Worm (Caenorhabditis elegans) whole organism, young adult: ENCODE measurements around the gene nhr-114.
A peak's percentile ranks its signal among the peaks of the same experiment; 100 is the strongest.

Experiments used
- B0336.3 ChIP-seq: fragments of 200-800 bp; sonication (Bioruptor generic); IDR thresholded peaks from 2 replicates; pipeline ENCODE4 v1.3.6; 2022; ENCODE audit warnings: missing genetic modification characterization, missing compliant biosample characterization
- C06A6.2 ChIP-seq: fragments of 200-800 bp; sonication (Bioruptor generic); conservative IDR thresholded peaks from 2 replicates; pipeline ENCODE4 v1.3.6; 2022; ENCODE audit warnings: missing genetic modification characterization, missing compliant biosample characterization
- C17E4.6 ChIP-seq: fragments of 200-800 bp; sonication (Bioruptor generic); IDR thresholded peaks from 2 replicates; pipeline ENCODE4 v1.3.6; 2022; ENCODE audit warnings: missing genetic modification reagents, missing genetic modification characterization, missing compliant biosample characterization
- D2030.7 ChIP-seq: fragments of 200-800 bp; sonication (Bioruptor generic); IDR thresholded peaks from 2 replicates; pipeline ENCODE4 v1.3.6; 2022; ENCODE audit warnings: missing genetic modification reagents, missing genetic modification characterization, missing compliant biosample characterization
- F33H1.4 ChIP-seq: fragments of 200-800 bp; sonication (Bioruptor generic); IDR thresholded peaks from 2 replicates; pipeline ENCODE4 v1.3.6; 2022; ENCODE audit warnings: missing genetic modification reagents, missing genetic modification characterization, missing compliant biosample characterization
- F39B2.1 ChIP-seq: fragments of 200-800 bp; sonication (Bioruptor generic); IDR thresholded peaks from 2 replicates; pipeline ENCODE4 v1.3.6; 2022; ENCODE audit warnings: missing genetic modification reagents, missing genetic modification characterization, missing compliant biosample characterization
- F57A8.1 ChIP-seq: fragments of 200-800 bp; sonication (Bioruptor generic); optimal IDR thresholded peaks from 2 replicates; lab custom pipeline; 2018; ENCODE audit warnings: mild to moderate bottlenecking, missing genetic modification characterization, moderate library complexity, missing compliant biosample characterization
- F57C9.4 ChIP-seq: sonication (generic microtip); optimal IDR thresholded peaks from 2 replicates; lab custom pipeline; 2017; ENCODE audit warnings: mild to moderate bottlenecking, missing genetic modification characterization, missing compliant biosample characterization
- K12H6.12 ChIP-seq: fragments of 200-800 bp; sonication (Bioruptor generic); optimal IDR thresholded peaks from 2 replicates; lab custom pipeline; 2018; ENCODE audit warnings: mild to moderate bottlenecking, missing genetic modification characterization, missing compliant biosample characterization
- Y67H2A.10 ChIP-seq: fragments of 200-800 bp; sonication (Bioruptor generic); conservative IDR thresholded peaks from 2 replicates; pipeline ENCODE4 v1.3.6; 2022; ENCODE audit warnings: missing genetic modification reagents, missing genetic modification characterization, missing compliant biosample characterization
- Y79H2A.3 ChIP-seq: fragments of 200-800 bp; sonication (Bioruptor generic); conservative IDR thresholded peaks from 2 replicates; pipeline ENCODE4 v1.3.6; 2022; ENCODE audit warnings: missing genetic modification reagents, missing genetic modification characterization, missing compliant biosample characterization
- ZK185.1 ChIP-seq: sonication (generic microtip); optimal IDR thresholded peaks from 2 replicates; lab custom pipeline; 2016; ENCODE audit warnings: mild to moderate bottlenecking, missing genetic modification characterization, missing compliant biosample characterization; ENCODE audit not compliant: poor library complexity, severe bottlenecking
- athp-1 ChIP-seq: sonication (generic microtip); optimal IDR thresholded peaks from 2 replicates; lab custom pipeline; 2017; ENCODE audit warnings: mild to moderate bottlenecking, missing genetic modification characterization, missing compliant biosample characterization
- attf-3 ChIP-seq: fragments of 200-800 bp; sonication (Bioruptor generic); conservative IDR thresholded peaks from 2 replicates; pipeline ENCODE4 v1.3.6; 2022; ENCODE audit warnings: missing genetic modification reagents, missing genetic modification characterization, missing compliant biosample characterization
- attf-6 ChIP-seq: fragments of 200-800 bp; sonication (Bioruptor generic); IDR thresholded peaks from 2 replicates; pipeline ENCODE4 v1.3.6; 2022; ENCODE audit warnings: missing genetic modification reagents, missing genetic modification characterization, missing compliant biosample characterization
- cebp-1 ChIP-seq, 2 experiments: fragments of 200-800 bp in 1 of 2; sonication (Bioruptor generic) in 1 of 2; sonication (generic microtip) in 1 of 2; IDR thresholded peaks in 1 of 2; optimal IDR thresholded peaks in 1 of 2; 2 replicates each; pipeline versions ENCODE4 v1.3.6 to Lab custom; 2017 to 2022; ENCODE audit warnings: missing compliant biosample characterization in 2 of 2, missing genetic modification characterization in 2 of 2, mild to moderate bottlenecking in 1 of 2, missing genetic modification reagents in 1 of 2, moderate library complexity in 1 of 2
- ceh-91 ChIP-seq: fragments of 200-800 bp; sonication (Bioruptor generic); IDR thresholded peaks from 2 replicates; pipeline ENCODE4 v1.3.6; 2022; ENCODE audit warnings: missing genetic modification reagents, missing genetic modification characterization, missing compliant biosample characterization
- efl-1 ChIP-seq: fragments of 150-350 bp; optimal IDR thresholded peaks from 2 replicates; lab custom pipeline; 2014; ENCODE audit warnings: missing biosample characterization, missing genetic modification reagents, missing genetic modification characterization
- egrh-3 ChIP-seq: fragments of 200-800 bp; sonication (Bioruptor generic); IDR thresholded peaks from 2 replicates; pipeline ENCODE4 v1.3.6; 2022; ENCODE audit warnings: missing genetic modification reagents, missing genetic modification characterization, missing compliant biosample characterization
- him-1 ChIP-seq: sonication (generic microtip); optimal IDR thresholded peaks from 2 replicates; lab custom pipeline; 2016; ENCODE audit warnings: missing genotype, missing genetic modification reagents, missing genetic modification characterization, missing compliant biosample characterization
- hlh-12 ChIP-seq: sonication (generic microtip); optimal IDR thresholded peaks from 2 replicates; lab custom pipeline; 2016; ENCODE audit warnings: missing genetic modification characterization, missing compliant biosample characterization
- hlh-26 ChIP-seq: fragments of 200-800 bp; sonication (Bioruptor generic); conservative IDR thresholded peaks from 2 replicates; pipeline ENCODE4 v1.3.6; 2022; ENCODE audit warnings: missing genetic modification reagents, missing genetic modification characterization, missing compliant biosample characterization
- lin-26 ChIP-seq: fragments of 200-800 bp; sonication (Bioruptor generic); IDR thresholded peaks from 2 replicates; pipeline ENCODE4 v1.3.6; 2022; ENCODE audit warnings: missing genetic modification reagents, missing genetic modification characterization, missing compliant biosample characterization
- lin-35 ChIP-seq, 3 experiments: fragments of 150-350 bp in 2 of 3; sonication (generic microtip) in 1 of 3; optimal IDR thresholded peaks; 2 replicates each; lab custom pipeline; 2014 to 2018; ENCODE audit warnings: missing biosample characterization in 3 of 3, missing genetic modification characterization in 3 of 3, missing genetic modification reagents in 3 of 3
- lsl-1 ChIP-seq: fragments of 200-800 bp; sonication (Bioruptor generic); optimal IDR thresholded peaks from 2 replicates; lab custom pipeline; 2018; ENCODE audit warnings: mild to moderate bottlenecking, missing genetic modification characterization, moderate library complexity, missing compliant biosample characterization
- lsy-27 ChIP-seq: sonication (generic microtip); optimal IDR thresholded peaks from 2 replicates; lab custom pipeline; 2017; ENCODE audit warnings: missing genetic modification characterization, mild to moderate bottlenecking, missing compliant biosample characterization, antibody characterized with exemption, missing genotype, borderline replicate concordance; ENCODE audit not compliant: insufficient read depth
- madf-6 ChIP-seq: fragments of 200-800 bp; sonication (Bioruptor generic); IDR thresholded peaks from 2 replicates; pipeline ENCODE4 v1.3.6; 2022; ENCODE audit warnings: missing genetic modification reagents, missing genetic modification characterization, missing compliant biosample characterization
- madf-8 ChIP-seq: fragments of 200-800 bp; sonication (Bioruptor generic); conservative IDR thresholded peaks from 2 replicates; pipeline ENCODE4 v1.3.6; 2022; ENCODE audit warnings: missing genetic modification reagents, missing genetic modification characterization, missing compliant biosample characterization
- mcd-1 ChIP-seq: fragments of 200-800 bp; sonication (Bioruptor generic); IDR thresholded peaks from 2 replicates; pipeline ENCODE4 v1.3.6; 2022; ENCODE audit warnings: missing genetic modification reagents, missing genetic modification characterization, missing compliant biosample characterization
- nfya-1 ChIP-seq: sonication (generic microtip); optimal IDR thresholded peaks from 2 replicates; lab custom pipeline; 2017; ENCODE audit warnings: antibody characterized with exemption, missing compliant biosample characterization, missing genetic modification characterization, borderline replicate concordance; ENCODE audit not compliant: insufficient read depth
- nfyb-1 ChIP-seq: fragments of 200-800 bp; sonication (Bioruptor generic); IDR thresholded peaks from 2 replicates; pipeline ENCODE4 v1.3.6; 2022; ENCODE audit warnings: missing genetic modification reagents, missing genetic modification characterization, missing compliant biosample characterization
- nhr-80 ChIP-seq: sonication (generic microtip); optimal IDR thresholded peaks from 2 replicates; lab custom pipeline; 2016; ENCODE audit warnings: missing genetic modification characterization, missing compliant biosample characterization
- nhr-90 ChIP-seq: sonication (generic microtip); optimal IDR thresholded peaks from 2 replicates; lab custom pipeline; 2016; ENCODE audit warnings: missing genotype, mild to moderate bottlenecking, missing genetic modification characterization, missing compliant biosample characterization
- pbrm-1 ChIP-seq: fragments of 200-800 bp; sonication (Bioruptor generic); IDR thresholded peaks from 2 replicates; pipeline ENCODE4 v1.3.6; 2022; ENCODE audit warnings: missing genetic modification reagents, missing genetic modification characterization, missing compliant biosample characterization
- sea-2 ChIP-seq: fragments of 200-800 bp; sonication (Bioruptor generic); IDR thresholded peaks from 2 replicates; pipeline ENCODE4 v1.3.6; 2022; ENCODE audit warnings: missing genetic modification characterization, missing compliant biosample characterization
- snpc-1.3 ChIP-seq: sonication (generic microtip); optimal IDR thresholded peaks from 2 replicates; lab custom pipeline; 2017; ENCODE audit warnings: missing genetic modification characterization, mild to moderate bottlenecking, missing compliant biosample characterization, antibody characterized with exemption, moderate library complexity, missing genotype, missing genetic modification reagents; ENCODE audit not compliant: insufficient read depth
- snpc-3.4 ChIP-seq: sonication (generic microtip); optimal IDR thresholded peaks from 2 replicates; lab custom pipeline; 2017; ENCODE audit warnings: missing genetic modification characterization, mild to moderate bottlenecking, missing compliant biosample characterization, antibody characterized with exemption, moderate library complexity, missing genotype, missing genetic modification reagents
- sptf-2 ChIP-seq: fragments of 200-800 bp; sonication (Bioruptor generic); optimal IDR thresholded peaks from 2 replicates; lab custom pipeline; 2018; ENCODE audit warnings: mild to moderate bottlenecking, missing genetic modification characterization, missing compliant biosample characterization
- tbp1 ChIP-seq: fragments of 200-800 bp; sonication (Bioruptor generic); optimal IDR thresholded peaks from 2 replicates; lab custom pipeline; 2018; ENCODE audit warnings: mild to moderate bottlenecking, missing genetic modification characterization, missing compliant biosample characterization
- tbx-9 ChIP-seq: sonication (generic microtip); optimal IDR thresholded peaks from 2 replicates; lab custom pipeline; 2016; ENCODE audit warnings: borderline replicate concordance, missing genetic modification characterization, inconsistent platforms, missing compliant biosample characterization
- xnd-1 ChIP-seq: sonication (generic microtip); optimal IDR thresholded peaks from 2 replicates; lab custom pipeline; 2016; ENCODE audit warnings: missing genotype, missing genetic modification reagents, missing genetic modification characterization, missing compliant biosample characterization
- zfh-2 ChIP-seq: fragments of 200-800 bp; sonication (Bioruptor generic); conservative IDR thresholded peaks from 2 replicates; pipeline ENCODE4 v1.3.6; 2022; ENCODE audit warnings: missing genetic modification reagents, missing genetic modification characterization, missing compliant biosample characterization
- zim-3 ChIP-seq: sonication (generic microtip); optimal IDR thresholded peaks from 2 replicates; lab custom pipeline; 2017; ENCODE audit warnings: mild to moderate bottlenecking, missing genetic modification characterization, moderate library complexity, missing compliant biosample characterization
- ztf-26 ChIP-seq: sonication (generic microtip); optimal IDR thresholded peaks from 2 replicates; lab custom pipeline; 2017; ENCODE audit warnings: missing genetic modification characterization, missing compliant biosample characterization
- ztf-6 ChIP-seq: fragments of 200-800 bp; sonication (Bioruptor generic); IDR thresholded peaks from 2 replicates; pipeline ENCODE4 v1.3.6; 2022; ENCODE audit warnings: missing genetic modification reagents, missing genetic modification characterization, missing compliant biosample characterization

Gene nhr-114

DNA sequence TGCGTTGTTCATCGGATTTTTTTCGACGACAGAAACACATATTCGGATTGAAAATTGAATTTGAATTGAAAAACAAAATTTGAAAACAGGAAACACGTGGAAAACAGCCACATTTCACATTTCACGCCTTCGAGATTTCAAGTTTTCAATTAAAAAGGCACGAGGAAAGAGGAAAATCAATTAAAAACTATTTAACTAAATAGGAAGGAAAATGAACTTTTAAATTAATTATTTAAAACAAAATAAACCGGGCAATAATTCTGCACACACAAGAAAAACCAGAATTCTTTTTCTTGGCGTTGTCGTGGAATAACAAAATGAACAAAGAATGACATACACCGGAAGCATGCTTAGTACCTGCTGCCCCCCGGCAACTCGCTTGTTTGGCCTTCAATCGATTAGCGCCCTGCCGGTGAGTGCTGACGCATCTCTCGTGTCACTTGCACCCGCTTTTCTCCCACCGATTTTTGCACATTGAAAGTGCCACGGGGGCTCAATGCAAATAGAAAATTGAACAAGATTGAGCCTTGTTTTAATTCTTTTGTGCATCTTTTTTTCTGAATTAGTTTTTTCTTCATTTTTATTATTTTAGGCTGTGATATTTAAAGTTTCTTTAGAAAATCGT, 7.7 kb downstream of the nhr-114 start, which contains the start of gene Y45G5AM.9 (continued):
- TF ChIP-seq lin-26 (GFP tag; lab: Robert Waterston, UW) (peak; percentile 46; the same call in 1 of the 2 replicates), F57C9.4 (no peak), K12H6.12 (peak; percentile 47), Y79H2A.3 (no peak), sea-2 (no peak), F33H1.4 (GFP tag; lab: Robert Waterston, UW) (no peak), lsy-27 (tag; lab: Kevin White, UChicago) (no peak), ztf-26 (tag; lab: Kevin White, UChicago) (peak; percentile 29), nfyb-1 (peak; percentile 60), attf-3 (GFP tag; lab: Robert Waterston, UW) (no peak), pbrm-1 (GFP tag; lab: Robert Waterston, UW) (peak; percentile 75), ZK185.1 (tag; lab: Kevin White, UChicago) (no peak), D2030.7 (GFP tag; lab: Robert Waterston, UW) (no peak), C06A6.2 (GFP tag; lab: Robert Waterston, UW) (no peak), efl-1 (peak; percentile 36), sptf-2 (no peak), snpc-1.3 (tag; lab: Kevin White, UChicago) (no peak), lin-35 (GFP tag; optimal IDR thresholded peaks at IDR 0.05; lab: Kevin White, UChicago) (peak in 1 of 3 experiments; percentile 74), zfh-2 (GFP tag; lab: Robert Waterston, UW) (peak; percentile 93), xnd-1 (tag; lab: Kevin White, UChicago) (no peak), egrh-3 (GFP tag; lab: Robert Waterston, UW) (no peak; the same call in 1 of the 2 replicates), nhr-80 (tag; lab: Kevin White, UChicago) (peak; percentile 65), B0336.3 (GFP tag; lab: Robert Waterston, UW) (peak; percentile 45; the same call in 1 of the 2 replicates), C17E4.6 (GFP tag; lab: Robert Waterston, UW) (no peak), hlh-12 (tag; lab: Kevin White, UChicago) (no peak), nfya-1 (tag; lab: Kevin White, UChicago) (no peak), him-1 (tag; lab: Kevin White, UChicago) (no peak), tbp1 (peak; percentile 25)

DNA sequence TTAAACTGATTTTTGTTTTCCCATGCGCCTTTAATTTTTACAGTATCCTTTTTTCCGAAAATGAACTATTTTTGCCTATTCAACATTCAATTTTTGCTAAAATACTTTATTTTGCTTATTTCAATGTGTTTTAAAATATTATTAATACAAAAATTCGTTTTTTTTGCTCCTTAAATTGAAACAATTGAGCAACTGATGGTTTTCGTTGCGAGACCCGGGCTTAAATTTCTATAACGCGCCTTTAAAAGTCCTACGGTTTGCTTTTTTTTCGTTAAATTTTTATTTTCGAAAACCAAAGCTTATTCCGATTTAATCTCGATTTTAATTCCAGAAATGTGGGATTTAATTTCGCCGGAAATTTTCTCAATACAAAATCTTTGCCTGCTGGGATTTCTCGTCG, 8.3 kb downstream of the nhr-114 start, which contains the start of gene algn-5:
Gene algn-5, plus strand, starts transcription at position 295 of the 400 bp plus-strand sequence.
- TF ChIP-seq xnd-1 (tag; lab: Kevin White, UChicago): peak; percentile 76
- no peak for TF ChIP-seq ztf-6
- no peak for TF ChIP-seq zim-3 (tag; lab: Kevin White, UChicago)
- TF ChIP-seq tbx-9 (tag; lab: Kevin White, UChicago): no peak
- no peak for TF ChIP-seq cebp-1 (GFP tag; IDR thresholded peaks at IDR 0.05; lab: Robert Waterston, UW)
- no peak for TF ChIP-seq cebp-1 (tag; optimal IDR thresholded peaks at IDR 0.05; lab: Kevin White, UChicago)
- no peak for TF ChIP-seq tbp1
- no peak for TF ChIP-seq attf-6 (GFP tag; lab: Robert Waterston, UW)
- TF ChIP-seq athp-1 (tag; lab: Kevin White, UChicago): no peak
- TF ChIP-seq lsl-1 (GFP tag; lab: Kevin White, UChicago): peak; percentile 90
- TF ChIP-seq hlh-26: no peak
- TF ChIP-seq F33H1.4 (GFP tag; lab: Robert Waterston, UW): peak; percentile 86
- no peak for TF ChIP-seq nhr-90 (tag; lab: Kevin White, UChicago)
- no peak for TF ChIP-seq mcd-1 (GFP tag; lab: Robert Waterston, UW)
- 0 out of 2 replicates have a peak, but pooled peaks have one; percentile 10 for TF ChIP-seq ceh-91 (GFP tag; lab: Robert Waterston, UW)
- no peak for TF ChIP-seq F57A8.1
- TF ChIP-seq madf-6 (GFP tag; lab: Robert Waterston, UW): peak; percentile 71
- no peak for TF ChIP-seq snpc-3.4 (tag; lab: Kevin White, UChicago)
- TF ChIP-seq madf-8 (GFP tag; lab: Robert Waterston, UW): no peak
- peak; percentile 44; the same call in 1 of the 2 replicates for TF ChIP-seq D2030.7 (GFP tag; lab: Robert Waterston, UW)
- TF ChIP-seq F39B2.1: no peak
- no peak for TF ChIP-seq Y67H2A.10
- no peak for TF ChIP-seq efl-1
- TF ChIP-seq nhr-80 (tag; lab: Kevin White, UChicago): no peak
